Worm (Caenorhabditis elegans) whole organism, L2 larva: ENCODE data around the gene T16H12.13.
"Not testable (repeated sequence)": the region's sequence is repeated elsewhere in the genome, so short reads cannot be mapped to it uniquely, and the experiment has no call there.

Source experiments
- C34F6.9 ChIP-seq: fragments of 150-350 bp; optimal IDR thresholded peaks from 2 replicates; lab custom pipeline; 2014; ENCODE audit warnings: missing biosample characterization, missing genetic modification characterization
- ZK546.5 ChIP-seq: sonication (generic microtip); optimal IDR thresholded peaks from 2 replicates; lab custom pipeline; 2017; ENCODE audit warnings: missing biosample characterization, missing genetic modification characterization
- ama-1 ChIP-seq: fragments of 150-350 bp; optimal IDR thresholded peaks from 2 replicates; lab custom pipeline; 2018; ENCODE audit warnings: inconsistent platforms
- blmp-1 ChIP-seq: sonication (generic microtip); optimal IDR thresholded peaks from 2 replicates; lab custom pipeline; 2017; ENCODE audit warnings: missing genetic modification characterization, mild to moderate bottlenecking, missing compliant biosample characterization, antibody characterized with exemption, moderate library complexity; ENCODE audit not compliant: insufficient read depth
- ceh-82 ChIP-seq: fragments of 150-350 bp; optimal IDR thresholded peaks from 2 replicates; lab custom pipeline; 2014; ENCODE audit warnings: missing biosample characterization, missing genetic modification characterization
- crh-2 ChIP-seq: sonication (generic microtip); optimal IDR thresholded peaks from 2 replicates; lab custom pipeline; 2017; ENCODE audit warnings: missing biosample characterization, missing genetic modification characterization
- dmd-4 ChIP-seq: sonication (generic microtip); optimal IDR thresholded peaks from 2 replicates; lab custom pipeline; 2017; ENCODE audit warnings: missing biosample characterization, missing genetic modification characterization
- elt-3 ChIP-seq: sonication (generic microtip); optimal IDR thresholded peaks from 2 replicates; lab custom pipeline; 2017; ENCODE audit warnings: missing biosample characterization, missing genetic modification characterization
- fos-1 ChIP-seq: fragments of 150-350 bp; optimal IDR thresholded peaks from 2 replicates; lab custom pipeline; 2014; ENCODE audit warnings: missing biosample characterization, missing genetic modification characterization
- lin-11 ChIP-seq: fragments of 150-350 bp; sonication (generic microtip); optimal IDR thresholded peaks from 2 replicates; lab custom pipeline; 2014; ENCODE audit warnings: missing biosample characterization, missing genetic modification characterization, inconsistent platforms, mixed read lengths
- lin-13 ChIP-seq: fragments of 150-350 bp; optimal IDR thresholded peaks from 2 replicates; lab custom pipeline; 2014; ENCODE audit warnings: missing biosample characterization, missing genetic modification reagents, missing genetic modification characterization
- mbf-1 ChIP-seq: sonication (generic microtip); optimal IDR thresholded peaks from 2 replicates; lab custom pipeline; 2017; ENCODE audit warnings: missing biosample characterization, missing genetic modification characterization
- nhr-129 ChIP-seq: fragments of 150-350 bp; optimal IDR thresholded peaks from 2 replicates; lab custom pipeline; 2014; ENCODE audit warnings: missing biosample characterization, missing genetic modification characterization
- nhr-21 ChIP-seq: fragments of 150-350 bp; optimal IDR thresholded peaks from 2 replicates; lab custom pipeline; 2014; ENCODE audit warnings: missing biosample characterization, missing genetic modification characterization
- nhr-237 ChIP-seq: fragments of 150-350 bp; optimal IDR thresholded peaks from 2 replicates; lab custom pipeline; 2014; ENCODE audit warnings: missing biosample characterization, missing genetic modification characterization
- nhr-25 ChIP-seq: fragments of 150-350 bp; sonication (generic microtip); optimal IDR thresholded peaks from 3 replicates; lab custom pipeline; 2014; ENCODE audit warnings: missing biosample characterization, missing genetic modification characterization
- nhr-6 ChIP-seq: fragments of 150-350 bp; optimal IDR thresholded peaks from 2 replicates; lab custom pipeline; 2014; ENCODE audit warnings: missing biosample characterization, missing genetic modification characterization
- nhr-77 ChIP-seq: fragments of 150-350 bp; optimal IDR thresholded peaks from 2 replicates; lab custom pipeline; 2014; ENCODE audit warnings: missing biosample characterization, missing genetic modification characterization
- peb-1 ChIP-seq: fragments of 150-350 bp; optimal IDR thresholded peaks from 2 replicates; lab custom pipeline; 2014; ENCODE audit warnings: missing biosample characterization, missing genetic modification characterization
- sem-4 ChIP-seq: fragments of 150-350 bp; optimal IDR thresholded peaks from 2 replicates; lab custom pipeline; 2014; ENCODE audit warnings: missing biosample characterization, missing genetic modification reagents, missing genetic modification characterization
- skn-1 ChIP-seq: sonication (generic microtip); optimal IDR thresholded peaks from 2 replicates; lab custom pipeline; 2017; ENCODE audit warnings: missing biosample characterization, missing genetic modification characterization
- sma-3 ChIP-seq: sonication (generic microtip); optimal IDR thresholded peaks from 2 replicates; lab custom pipeline; 2016; ENCODE audit warnings: missing genetic modification reagents, missing genetic modification characterization, missing compliant biosample characterization
- snpc-4 ChIP-seq: fragments of 150-350 bp; optimal IDR thresholded peaks from 2 replicates; lab custom pipeline; 2014; ENCODE audit warnings: missing biosample characterization, missing genetic modification characterization
- unc-39 ChIP-seq: fragments of 150-350 bp; optimal IDR thresholded peaks from 2 replicates; lab custom pipeline; 2014; ENCODE audit warnings: missing biosample characterization, missing genetic modification characterization
- zag-1 ChIP-seq: fragments of 150-350 bp; optimal IDR thresholded peaks from 2 replicates; lab custom pipeline; 2014; ENCODE audit warnings: missing biosample characterization, missing genetic modification characterization
- ztf-4 ChIP-seq: fragments of 150-350 bp; optimal IDR thresholded peaks from 2 replicates; lab custom pipeline; 2014; ENCODE audit warnings: missing biosample characterization, missing genetic modification characterization

The T16H12.13 gene

ce11 chrIII:10085103-10085502 lies at the start of gene T16H12.13:
Gene T16H12.13, plus strand, starts transcription at chrIII:10085403.
- TF ChIP-seq zag-1 = no peak
- no peak for TF ChIP-seq ztf-4 (tag; lab: Kevin White, UChicago)
- no peak for TF ChIP-seq ceh-82 (tag; lab: Kevin White, UChicago)
- TF ChIP-seq unc-39 (tag; lab: Kevin White, UChicago) = no peak
- TF ChIP-seq crh-2 (tag; lab: Kevin White, UChicago) = no peak
- no peak for TF ChIP-seq sma-3 (GFP tag; lab: Kevin White, UChicago)
- no peak for TF ChIP-seq snpc-4 (tag; lab: Kevin White, UChicago)
- no peak for TF ChIP-seq nhr-25 (tag; lab: Kevin White, UChicago)
- no peak for TF ChIP-seq nhr-129 (tag; lab: Kevin White, UChicago)

ce11 chrIII:10035783-10036182 lies 49.4 kb upstream of the T16H12.13 start, which contains the start of gene xbx-3:
Gene xbx-3, plus strand, starts transcription at chrIII:10035945.
- TF ChIP-seq nhr-21 (tag; lab: Kevin White, UChicago) (peak; percentile 24), nhr-129 (tag; lab: Kevin White, UChicago) (no peak), lin-13 (GFP tag; lab: Kevin White, UChicago) (no peak)

- no peak for TF ChIP-seq nhr-21 (tag; lab: Kevin White, UChicago)
Measured at ce11 chrIII:10037150-10037549, 48.1 kb upstream of the T16H12.13 start, which contains the start of gene M04D8.7. Gene M04D8.7, plus strand, starts transcription at chrIII:10037450.

- TF ChIP-seq lin-11 (tag; lab: Kevin White, UChicago) (no peak), ZK546.5 (tag; lab: Kevin White, UChicago) (no peak), crh-2 (tag; lab: Kevin White, UChicago) (no peak), C34F6.9 (tag; lab: Kevin White, UChicago) (no peak), nhr-237 (tag; lab: Kevin White, UChicago) (no peak)
Measured at ce11 chrIII:10040013-10040412, 45.2 kb upstream of the T16H12.13 start, which contains the start of gene T16G12.7. Gene T16G12.7, minus strand, starts transcription at chrIII:10040113.

ce11 chrIII:10049682-10050081 lies 35.5 kb upstream of the T16H12.13 start, which contains the start of gene T16G12.1:
Gene T16G12.1, minus strand, starts transcription at chrIII:10049857.
- TF ChIP-seq mbf-1 (tag; lab: Kevin White, UChicago) = no peak
- TF ChIP-seq elt-3 (tag; lab: Kevin White, UChicago) = no peak
- TF ChIP-seq nhr-77 (tag; lab: Kevin White, UChicago) = no peak
- TF ChIP-seq nhr-25 (tag; lab: Kevin White, UChicago) = no peak
- peak; percentile 94 for TF ChIP-seq fos-1 (tag; lab: Kevin White, UChicago)
- TF ChIP-seq, all 48 proteins: peak for 1

- TF ChIP-seq ama-1 (lab: Kevin White, UChicago); nhr-21 (tag; lab: Kevin White, UChicago); peb-1 (tag; lab: Kevin White, UChicago): not testable (repeated sequence)
Measured at ce11 chrIII:10050321-10050720, 34.9 kb upstream of the T16H12.13 start, which contains the start of gene T16G12.3. Gene T16G12.3, plus strand, starts transcription at chrIII:10050621.

ce11 chrIII:10053312-10053711 lies 31.9 kb upstream of the T16H12.13 start, which contains the start of gene T16G12.12:
Gene T16G12.12, plus strand, starts transcription at chrIII:10053612.
- TF ChIP-seq sem-4 (tag; lab: Kevin White, UChicago); peb-1 (tag; lab: Kevin White, UChicago); skn-1: not testable (repeated sequence)

- TF ChIP-seq dmd-4 (tag; lab: Kevin White, UChicago) (no peak), blmp-1 (no peak), nhr-6 (no peak), ztf-4 (tag; lab: Kevin White, UChicago) (no peak)
Measured at ce11 chrIII:10056033-10056432, 29.2 kb upstream of the T16H12.13 start, which contains the start of gene T16G12.10. Gene T16G12.10, minus strand, starts transcription at chrIII:10056133.
